Worm (Caenorhabditis elegans) whole organism, L4/young adult: ENCODE measurements around the gene tbc-20.

Experiments
- W03F9.2 ChIP-seq: fragments of 150-350 bp; optimal IDR thresholded peaks from 2 replicates; lab custom pipeline; 2014; ENCODE audit warnings: missing biosample characterization, missing genetic modification characterization
- dao-5 ChIP-seq: sonication (generic microtip); optimal IDR thresholded peaks from 2 replicates; lab custom pipeline; 2016; ENCODE audit warnings: missing genotype, missing genetic modification characterization, moderate library complexity, missing compliant biosample characterization
- him-1 ChIP-seq: sonication (generic microtip); optimal IDR thresholded peaks from 2 replicates; lab custom pipeline; 2016; ENCODE audit warnings: missing genotype, missing genetic modification reagents, missing genetic modification characterization, missing compliant biosample characterization

DNA sequence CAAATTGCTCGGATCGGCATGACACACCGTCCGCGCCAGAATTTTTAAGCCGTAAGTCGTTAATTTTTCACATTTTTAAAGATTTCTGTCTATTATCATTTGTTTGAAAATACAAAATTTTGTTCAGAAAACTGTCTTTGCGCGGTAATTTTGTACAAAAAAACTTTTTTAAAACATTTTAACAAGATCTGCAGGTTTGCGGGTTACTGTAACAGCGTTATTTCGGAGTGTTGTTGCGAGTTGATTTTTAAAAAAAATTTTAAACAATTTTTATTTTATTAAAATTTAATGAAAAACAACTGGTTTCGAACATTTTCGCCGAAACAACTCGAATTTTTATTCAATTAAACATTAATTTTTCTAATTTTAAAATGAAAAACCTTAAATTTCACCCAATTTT is 14.8 kb downstream of the tbc-20 start:
- TF ChIP-seq dao-5 (tag; lab: Kevin White, UChicago) (no peak), W03F9.2 (tag; lab: Kevin White, UChicago) (no peak), him-1 (tag; lab: Kevin White, UChicago) (no peak)
